Fruit fly (Drosophila melanogaster) whole organism, embryonic: ENCODE results near the gene CG14280.
A peak's percentile ranks its signal among the peaks of the same experiment; 100 is the strongest.

Experiments used
- CG10274 ChIP-seq: fragments of 200-800 bp; sonication (Bioruptor generic); optimal IDR thresholded peaks from 3 replicates; lab custom pipeline; 2017; ENCODE audit warnings: missing biosample characterization, mild to moderate bottlenecking, missing genetic modification characterization
- CG14014 ChIP-seq: fragments of 200-800 bp; sonication (Bioruptor generic); IDR thresholded peaks from 2 replicates; pipeline ENCODE4 v1.3.6; 2022; ENCODE audit warnings: missing biosample characterization, missing genetic modification characterization
- CG14710 ChIP-seq: fragments of 200-800 bp; sonication (Bioruptor generic); optimal IDR thresholded peaks from 3 replicates; lab custom pipeline; 2019; ENCODE audit warnings: missing biosample characterization, mild to moderate bottlenecking, missing genetic modification characterization, moderate library complexity
- CG1603 ChIP-seq: fragments of 200-800 bp; sonication (Bioruptor generic); optimal IDR thresholded peaks from 2 replicates; lab custom pipeline; 2019; ENCODE audit warnings: missing biosample characterization, mild to moderate bottlenecking, missing genetic modification characterization, moderate library complexity
- CG17802 ChIP-seq: fragments of 200-800 bp; sonication (Bioruptor generic); optimal IDR thresholded peaks from 2 replicates; lab custom pipeline; 2018; ENCODE audit warnings: missing biosample characterization, mild to moderate bottlenecking, missing genetic modification characterization, moderate library complexity
- CG2129 ChIP-seq: fragments of 200-800 bp; sonication (Bioruptor generic); IDR thresholded peaks from 2 replicates; pipeline ENCODE4 v1.3.6; 2022; ENCODE audit warnings: missing biosample characterization, missing genetic modification characterization; ENCODE audit not compliant: partially characterized antibody
- CG2712 ChIP-seq: fragments of 200-800 bp; optimal IDR thresholded peaks from 3 replicates; lab custom pipeline; 2019; ENCODE audit warnings: missing biosample characterization, mild to moderate bottlenecking, missing genetic modification characterization, moderate library complexity
- CG34376 ChIP-seq: fragments of 200-800 bp; sonication (Bioruptor generic); optimal IDR thresholded peaks from 2 replicates; lab custom pipeline; 2018; ENCODE audit warnings: missing biosample characterization, mild to moderate bottlenecking, missing genetic modification characterization
- CG43689 ChIP-seq: fragments of 200-800 bp; sonication (Bioruptor generic); IDR thresholded peaks from 2 replicates; pipeline ENCODE4 v1.3.6; 2022; ENCODE audit warnings: missing biosample characterization, missing genetic modification characterization
- CG5180 ChIP-seq: fragments of 200-800 bp; sonication (Bioruptor generic); optimal IDR thresholded peaks from 3 replicates; lab custom pipeline; 2017; ENCODE audit warnings: missing biosample characterization, missing genetic modification characterization, mild to moderate bottlenecking, moderate library complexity, missing genetic modification reagents
- CG6854 ChIP-seq: fragments of 200-800 bp; sonication (Bioruptor generic); optimal IDR thresholded peaks from 3 replicates; lab custom pipeline; 2017; ENCODE audit warnings: missing biosample characterization, mild to moderate bottlenecking, missing genetic modification characterization
- CG7271 ChIP-seq: fragments of 200-800 bp; sonication (Bioruptor generic); optimal IDR thresholded peaks from 2 replicates; lab custom pipeline; 2018; ENCODE audit warnings: missing biosample characterization, mild to moderate bottlenecking, missing genetic modification characterization, moderate library complexity
- CG7987 ChIP-seq: fragments of 200-800 bp; sonication (Bioruptor generic); optimal IDR thresholded peaks from 2 replicates; lab custom pipeline; 2018; ENCODE audit warnings: missing biosample characterization, mild to moderate bottlenecking, missing genetic modification characterization, moderate library complexity
- CG9932 ChIP-seq: fragments of 200-800 bp; sonication (Bioruptor generic); IDR thresholded peaks from 2 replicates; pipeline ENCODE4 v1.3.6; 2022; ENCODE audit warnings: missing biosample characterization, missing genetic modification characterization
- D ChIP-seq, 2 experiments: fragments of 200-800 bp in 1 of 2; fragments of >200 bp in 1 of 2; sonication (Bioruptor generic) in 1 of 2; optimal IDR thresholded peaks; 2 replicates in 1 of 2; 3 replicates in 1 of 2; lab custom pipeline; 2017; ENCODE audit warnings: mild to moderate bottlenecking in 1 of 2, missing biosample characterization in 1 of 2, missing genetic modification characterization in 1 of 2, missing genetic modification reagents in 1 of 2
- D19B ChIP-seq: fragments of 200-800 bp; sonication (Bioruptor generic); optimal IDR thresholded peaks from 2 replicates; lab custom pipeline; 2017; ENCODE audit warnings: missing biosample characterization, mild to moderate bottlenecking, missing genetic modification characterization
- Dad ChIP-seq: fragments of 200-800 bp; sonication (Bioruptor generic); optimal IDR thresholded peaks from 3 replicates; lab custom pipeline; 2016; ENCODE audit warnings: missing biosample characterization, missing genetic modification characterization
- Dfd ChIP-seq, 2 experiments: fragments of >200 bp; optimal IDR thresholded peaks; 2 replicates each; lab custom pipeline; 2017; ENCODE audit warnings: missing biosample characterization in 2 of 2, missing genetic modification characterization in 2 of 2
- Dll ChIP-seq: fragments of 200-800 bp; sonication (Bioruptor generic); IDR thresholded peaks from 4 replicates; pipeline ENCODE4 v1.3.6; 2022; ENCODE audit warnings: missing biosample characterization, missing genetic modification characterization; ENCODE audit not compliant: partially characterized antibody
- Doc3 ChIP-seq: fragments of 200-800 bp; sonication (Bioruptor generic); IDR thresholded peaks from 3 replicates; pipeline ENCODE4 v1.3.6; 2022; ENCODE audit warnings: missing biosample characterization, missing genetic modification characterization; ENCODE audit not compliant: partially characterized antibody
- Ets65A ChIP-seq: fragments of 200-800 bp; sonication (Bioruptor generic); peaks from one replicate; lab custom pipeline; 2016; ENCODE audit warnings: missing biosample characterization, missing genetic modification characterization
- Lim3 ChIP-seq: fragments of 200-800 bp; sonication (Bioruptor generic); IDR thresholded peaks from 2 replicates; pipeline ENCODE4 v1.3.6; 2022; ENCODE audit warnings: missing biosample characterization, missing genetic modification characterization
- Meics ChIP-seq: fragments of 200-800 bp; sonication (Bioruptor generic); optimal IDR thresholded peaks from 2 replicates; lab custom pipeline; 2017; ENCODE audit warnings: missing biosample characterization, mild to moderate bottlenecking, missing genetic modification characterization
- Nf-YA ChIP-seq: fragments of 200-800 bp; sonication (Bioruptor generic); IDR thresholded peaks from 2 replicates; pipeline ENCODE4 v1.3.6; 2022; ENCODE audit warnings: missing biosample characterization, missing genetic modification characterization
- PHDP ChIP-seq: fragments of 200-800 bp; sonication (Bioruptor generic); optimal IDR thresholded peaks from 3 replicates; lab custom pipeline; 2018; ENCODE audit warnings: missing biosample characterization, mild to moderate bottlenecking, missing genetic modification characterization, moderate library complexity
- Poxn ChIP-seq: fragments of 200-800 bp; sonication (Bioruptor generic); IDR thresholded peaks from 2 replicates; pipeline ENCODE4 v1.3.6; 2022; ENCODE audit warnings: missing biosample characterization, missing genetic modification characterization
- Sin3A ChIP-seq: fragments of >200 bp; optimal IDR thresholded peaks from 2 replicates; lab custom pipeline; 2018
- Six4 ChIP-seq: fragments of 200-800 bp; sonication (Bioruptor generic); optimal IDR thresholded peaks from 2 replicates; lab custom pipeline; 2016; ENCODE audit warnings: missing biosample characterization, missing genetic modification characterization
- Sry-δ ChIP-seq: fragments of 200-800 bp; sonication (Bioruptor generic); optimal IDR thresholded peaks from 2 replicates; lab custom pipeline; 2016; ENCODE audit warnings: missing biosample characterization, missing genetic modification characterization
- Usf ChIP-seq: fragments of 200-800 bp; sonication (Bioruptor generic); optimal IDR thresholded peaks from 2 replicates; lab custom pipeline; 2017; ENCODE audit warnings: missing genotype, missing biosample characterization, missing genetic modification characterization
- bsh ChIP-seq, 2 experiments: fragments of 200-800 bp; sonication (Bioruptor generic); optimal IDR thresholded peaks; 2 replicates each; lab custom pipeline; 2017 to 2018; ENCODE audit warnings: mild to moderate bottlenecking in 2 of 2, missing biosample characterization in 2 of 2, missing genetic modification characterization in 2 of 2, moderate library complexity in 1 of 2
- caup ChIP-seq: fragments of 200-800 bp; sonication (Bioruptor generic); optimal IDR thresholded peaks from 3 replicates; lab custom pipeline; 2017; ENCODE audit warnings: missing biosample characterization, mild to moderate bottlenecking, missing genetic modification characterization, moderate library complexity; ENCODE audit not compliant: severe bottlenecking
- cg ChIP-seq: fragments of 200-800 bp; sonication (Bioruptor generic); optimal IDR thresholded peaks from 3 replicates; lab custom pipeline; 2019; ENCODE audit warnings: missing biosample characterization, mild to moderate bottlenecking, missing genetic modification characterization, moderate library complexity
- corto ChIP-seq: fragments of 200-800 bp; sonication (Bioruptor generic); optimal IDR thresholded peaks from 2 replicates; lab custom pipeline; 2016; ENCODE audit warnings: missing biosample characterization, mild to moderate bottlenecking, missing genetic modification characterization, moderate library complexity
- crc ChIP-seq: fragments of 200-800 bp; sonication (Bioruptor generic); optimal IDR thresholded peaks from 2 replicates; lab custom pipeline; 2016; ENCODE audit warnings: missing biosample characterization, missing genetic modification characterization
- dan ChIP-seq: fragments of 200-800 bp; sonication (Bioruptor generic); IDR thresholded peaks from 2 replicates; pipeline ENCODE4 v1.3.6; 2022; ENCODE audit warnings: missing biosample characterization, missing genetic modification characterization
- gcm ChIP-seq: fragments of 200-800 bp; sonication (Bioruptor generic); optimal IDR thresholded peaks from 2 replicates; lab custom pipeline; 2019; ENCODE audit warnings: missing biosample characterization, mild to moderate bottlenecking, missing genetic modification characterization, moderate library complexity
- lab ChIP-seq: fragments of 200-800 bp; sonication (Bioruptor generic); optimal IDR thresholded peaks from 3 replicates; lab custom pipeline; 2017; ENCODE audit warnings: missing biosample characterization, missing genetic modification characterization, mild to moderate bottlenecking, moderate library complexity, missing genetic modification reagents
- lilli ChIP-seq: fragments of 200-800 bp; sonication (Bioruptor generic); optimal IDR thresholded peaks from 3 replicates; lab custom pipeline; 2016; ENCODE audit warnings: missing biosample characterization, missing genetic modification characterization
- nerfin-1 ChIP-seq: fragments of 200-800 bp; sonication (Bioruptor generic); optimal IDR thresholded peaks from 3 replicates; lab custom pipeline; 2019; ENCODE audit warnings: missing biosample characterization, mild to moderate bottlenecking, missing genetic modification characterization, moderate library complexity
- peb ChIP-seq: fragments of 200-800 bp; sonication (Bioruptor generic); IDR thresholded peaks from 2 replicates; pipeline ENCODE4 v1.3.6; 2022; ENCODE audit warnings: missing biosample characterization, missing genetic modification characterization
- ro ChIP-seq: fragments of 200-800 bp; sonication (Bioruptor generic); IDR thresholded peaks from 2 replicates; pipeline ENCODE4 v1.3.6; 2022; ENCODE audit warnings: missing biosample characterization, missing genetic modification characterization
- run ChIP-seq: fragments of 200-800 bp; sonication (Bioruptor generic); optimal IDR thresholded peaks from 3 replicates; lab custom pipeline; 2018; ENCODE audit warnings: missing biosample characterization, mild to moderate bottlenecking, missing genetic modification characterization
- salm ChIP-seq: fragments of 200-800 bp; sonication (Bioruptor generic); optimal IDR thresholded peaks from 2 replicates; lab custom pipeline; 2018; ENCODE audit warnings: missing biosample characterization, mild to moderate bottlenecking, missing genetic modification characterization
- schlank ChIP-seq: fragments of 200-800 bp; sonication (Bioruptor generic); optimal IDR thresholded peaks from 2 replicates; lab custom pipeline; 2018; ENCODE audit warnings: missing biosample characterization, mild to moderate bottlenecking, missing genetic modification characterization
- sens ChIP-seq: fragments of 200-800 bp; sonication (Bioruptor generic); peaks from one replicate; lab custom pipeline; 2016; ENCODE audit warnings: missing biosample characterization, missing genetic modification characterization
- zen ChIP-seq: fragments of 200-800 bp; sonication (Bioruptor generic); optimal IDR thresholded peaks from 3 replicates; lab custom pipeline; 2018; ENCODE audit warnings: missing biosample characterization, mild to moderate bottlenecking, missing genetic modification characterization, moderate library complexity
- zfh2 ChIP-seq: fragments of 200-800 bp; sonication (Bioruptor generic); optimal IDR thresholded peaks from 2 replicates; lab custom pipeline; 2016; ENCODE audit warnings: missing biosample characterization, missing genetic modification characterization

Gene CG14280

DNA sequence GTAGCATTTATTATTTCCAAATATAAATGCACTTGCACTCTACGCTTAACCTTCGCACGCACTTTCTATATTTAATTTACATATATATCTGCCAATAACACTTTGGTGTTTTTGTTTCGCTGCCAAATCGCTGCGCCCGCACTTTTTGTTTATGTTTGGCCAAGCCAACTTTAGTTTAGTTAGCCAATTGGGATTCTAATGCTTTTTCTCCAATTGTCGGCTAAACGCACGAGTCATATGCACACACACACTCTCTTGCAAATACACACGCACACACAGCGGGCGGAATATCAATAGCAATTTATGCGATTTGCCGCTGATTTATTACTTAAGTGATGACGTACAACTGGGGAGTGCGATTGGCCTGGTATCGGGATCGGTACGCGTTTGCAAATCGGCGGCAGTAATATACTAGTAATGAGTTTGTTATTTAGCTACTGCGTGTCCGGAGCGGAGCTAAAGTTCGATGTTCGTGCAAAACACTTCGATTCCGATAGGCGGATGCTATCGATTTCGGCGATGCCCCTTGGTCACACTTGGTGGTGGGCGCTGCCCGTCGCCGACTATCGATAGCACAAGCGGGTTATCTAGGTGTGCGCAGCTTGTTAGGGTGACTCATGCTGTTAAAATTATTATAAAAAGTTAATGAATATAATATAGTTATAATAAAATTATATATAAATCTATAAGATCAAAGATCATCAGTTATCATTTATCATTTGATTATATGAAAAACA, 30.3 kb upstream of the CG14280 start, which contains the start of gene vib (continued):
- TF ChIP-seq CG9932 (GFP tag; lab: Robert Waterston, UW) (peak; percentile 77), CG6854 (GFP tag; lab: Kevin White, UChicago) (peak; percentile 57), PHDP (tag; lab: Kevin White, UChicago) (peak; percentile 57), CG2129 (GFP tag; lab: Robert Waterston, UW) (peak; percentile 35; the same call in 1 of the 2 replicates), zfh2 (GFP tag; lab: Kevin White, UChicago) (peak; percentile 30), lilli (GFP tag; lab: Kevin White, UChicago) (peak; percentile 4), sens (GFP tag; lab: Kevin White, UChicago) (peak; percentile 47), bsh (GFP tag; optimal IDR thresholded peaks at IDR 0.05; lab: Kevin White, UChicago) (peak in 1 of 2 experiments; percentile 61), Nf-YA (GFP tag; lab: Robert Waterston, UW) (no peak; the same call in 1 of the 2 replicates), CG14014 (GFP tag; lab: Robert Waterston, UW) (peak; percentile 21; the same call in 1 of the 2 replicates), gcm (peak; percentile 52), Usf (GFP tag; lab: Kevin White, UChicago) (no peak), ro (GFP tag; lab: Robert Waterston, UW) (no peak), cg (GFP tag; lab: Kevin White, UChicago) (peak; percentile 89), Dll (peak; percentile 86), zen (tag; lab: Kevin White, UChicago) (peak; percentile 32), CG7987 (peak; percentile 60), Meics (GFP tag; lab: Kevin White, UChicago) (peak; percentile 53), run (tag; lab: Kevin White, UChicago) (no peak), lab (GFP tag; lab: Kevin White, UChicago) (peak; percentile 83), salm (tag; lab: Kevin White, UChicago) (no peak), crc (GFP tag; lab: Kevin White, UChicago) (no peak), D19B (GFP tag; lab: Kevin White, UChicago) (no peak), Sry-δ (peak; percentile 92), CG1603 (peak; percentile 60), CG43689 (GFP tag; lab: Robert Waterston, UW) (no peak), CG7271 (tag; lab: Kevin White, UChicago) (peak; percentile 41), peb (GFP tag; lab: Robert Waterston, UW) (peak; percentile 12; the same call in 1 of the 2 replicates), CG17802 (peak; percentile 6), Poxn (no peak), D (optimal IDR thresholded peaks at IDR 0.05; lab: Kevin White, UChicago) (no peak), D (GFP tag; optimal IDR thresholded peaks at IDR 0.05; lab: Kevin White, UChicago) (no peak), CG34376 (GFP tag; lab: Kevin White, UChicago) (peak; percentile 52), CG10274 (GFP tag; lab: Kevin White, UChicago) (no peak), Dfd (GFP tag; optimal IDR thresholded peaks at IDR 0.05; lab: Kevin White, UChicago) (no peak), CG2712 (tag; lab: Kevin White, UChicago) (peak; percentile 79), CG5180 (GFP tag; lab: Kevin White, UChicago) (no peak), dan (GFP tag; lab: Robert Waterston, UW) (no peak), Sin3A (lab: Kevin White, UChicago) (peak; percentile 10), schlank (tag; lab: Kevin White, UChicago) (peak; percentile 5), Dad (no peak), corto (GFP tag; lab: Kevin White, UChicago) (no peak), Doc3 (GFP tag; lab: Robert Waterston, UW) (peak; percentile 75), Six4 (peak; percentile 19), Lim3 (no peak), nerfin-1 (peak; percentile 38), CG14710 (peak; percentile 68), Ets65A (GFP tag; lab: Kevin White, UChicago) (peak; percentile 52), caup (peak; percentile 56)
